Worm (Caenorhabditis elegans) whole organism, early embryonic: ENCODE measurements around the gene dgtr-1.

Experiments used
- B0310.2 ChIP-seq: sonication (generic microtip); optimal IDR thresholded peaks from 2 replicates; lab custom pipeline; 2016; ENCODE audit warnings: mild to moderate bottlenecking, missing genetic modification characterization, missing compliant biosample characterization
- F13C5.2 ChIP-seq: sonication (generic microtip); optimal IDR thresholded peaks from 2 replicates; lab custom pipeline; 2017; ENCODE audit warnings: mild to moderate bottlenecking, missing genetic modification characterization, inconsistent platforms, missing compliant biosample characterization
- aly-1 ChIP-seq: sonication (generic microtip); optimal IDR thresholded peaks from 2 replicates; lab custom pipeline; 2016; ENCODE audit warnings: missing genetic modification characterization, missing compliant biosample characterization
- ama-1 ChIP-seq: fragments of 150-350 bp; optimal IDR thresholded peaks from 2 replicates; lab custom pipeline; 2014
- ceh-13 ChIP-seq: fragments of 200-800 bp; sonication (Bioruptor generic); optimal IDR thresholded peaks from 2 replicates; lab custom pipeline; 2018; ENCODE audit warnings: mild to moderate bottlenecking, missing genetic modification characterization, missing compliant biosample characterization
- ceh-36 ChIP-seq: sonication (generic microtip); optimal IDR thresholded peaks from 2 replicates; lab custom pipeline; 2016; ENCODE audit warnings: missing genetic modification characterization, inconsistent platforms, missing compliant biosample characterization
- ets-7 ChIP-seq: sonication (generic microtip); optimal IDR thresholded peaks from 2 replicates; lab custom pipeline; 2016; ENCODE audit warnings: missing genotype, missing genetic modification characterization, missing compliant biosample characterization
- flt-1 ChIP-seq: fragments of 200-800 bp; sonication (Bioruptor generic); IDR thresholded peaks from 2 replicates; pipeline ENCODE4 v1.3.6; 2022; ENCODE audit warnings: missing genetic modification characterization, missing compliant biosample characterization
- hmbx-1 ChIP-seq: sonication (generic microtip); optimal IDR thresholded peaks from 2 replicates; lab custom pipeline; 2016; ENCODE audit warnings: mild to moderate bottlenecking, missing genetic modification characterization, missing compliant biosample characterization
- hmg-4 ChIP-seq: fragments of 200-800 bp; sonication (Bioruptor generic); optimal IDR thresholded peaks from 2 replicates; lab custom pipeline; 2018; ENCODE audit warnings: mild to moderate bottlenecking, missing genetic modification characterization, missing compliant biosample characterization
- hnd-1 ChIP-seq: sonication (generic microtip); optimal IDR thresholded peaks from 2 replicates; lab custom pipeline; 2016; ENCODE audit warnings: missing genetic modification characterization, missing compliant biosample characterization
- pes-1 ChIP-seq: fragments of 200-800 bp; sonication (Bioruptor generic); IDR thresholded peaks from 2 replicates; pipeline ENCODE4 v1.3.6; 2022; ENCODE audit warnings: missing genetic modification reagents, missing genetic modification characterization, missing compliant biosample characterization
- scrt-1 ChIP-seq: fragments of 200-800 bp; sonication (Bioruptor generic); IDR thresholded peaks from 2 replicates; pipeline ENCODE4 v1.3.6; 2022; ENCODE audit warnings: missing genetic modification characterization, missing compliant biosample characterization
- sea-1 ChIP-seq: fragments of 200-800 bp; sonication (Bioruptor generic); conservative IDR thresholded peaks from 2 replicates; pipeline ENCODE4 v1.3.6; 2022; ENCODE audit warnings: missing genetic modification characterization, missing compliant biosample characterization
- tbx-11 ChIP-seq: fragments of 200-800 bp; sonication (Bioruptor generic); IDR thresholded peaks from 2 replicates; pipeline ENCODE4 v1.3.6; 2022; ENCODE audit warnings: missing genetic modification characterization, missing compliant biosample characterization
- tbx-37 ChIP-seq: fragments of 200-800 bp; sonication (Bioruptor generic); conservative IDR thresholded peaks from 2 replicates; pipeline ENCODE4 v1.3.6; 2022; ENCODE audit warnings: missing genetic modification reagents, missing genetic modification characterization, missing compliant biosample characterization
- tra-4 ChIP-seq: sonication (generic microtip); optimal IDR thresholded peaks from 2 replicates; lab custom pipeline; 2017; ENCODE audit warnings: missing genetic modification characterization, missing compliant biosample characterization

dgtr-1 gene

ce11 chrV:6504131-6504827, 7.4 kb downstream of the dgtr-1 start, which contains the start of gene moc-2:
moc-2 (minus strand) TSS chrV:6504181.
- no peak for TF ChIP-seq ceh-36
- TF ChIP-seq F13C5.2 (tag; lab: Kevin White, UChicago) = no peak
- TF ChIP-seq pes-1 (GFP tag; lab: Robert Waterston, UW) = no peak
- TF ChIP-seq ama-1 = no peak
- no peak for TF ChIP-seq tbx-11 (GFP tag; lab: Robert Waterston, UW)
- no peak for TF ChIP-seq tra-4 (tag; lab: Kevin White, UChicago)
- no peak for TF ChIP-seq hmbx-1
- TF ChIP-seq hnd-1 (tag; lab: Kevin White, UChicago) = no peak
- no peak for TF ChIP-seq flt-1 (GFP tag; lab: Robert Waterston, UW)
- TF ChIP-seq tbx-37 (GFP tag; lab: Robert Waterston, UW) = no peak
- no peak for TF ChIP-seq ceh-13 (GFP tag; lab: Kevin White, UChicago)
- no peak for TF ChIP-seq ets-7 (tag; lab: Kevin White, UChicago)
- TF ChIP-seq sea-1 (GFP tag; lab: Robert Waterston, UW) = no peak
- TF ChIP-seq scrt-1 (GFP tag; lab: Robert Waterston, UW) = no peak
- TF ChIP-seq B0310.2 (tag; lab: Kevin White, UChicago) = no peak
- no peak for TF ChIP-seq aly-1 (tag; lab: Kevin White, UChicago)
- no peak for TF ChIP-seq hmg-4 (GFP tag; lab: Kevin White, UChicago)

DNA sequence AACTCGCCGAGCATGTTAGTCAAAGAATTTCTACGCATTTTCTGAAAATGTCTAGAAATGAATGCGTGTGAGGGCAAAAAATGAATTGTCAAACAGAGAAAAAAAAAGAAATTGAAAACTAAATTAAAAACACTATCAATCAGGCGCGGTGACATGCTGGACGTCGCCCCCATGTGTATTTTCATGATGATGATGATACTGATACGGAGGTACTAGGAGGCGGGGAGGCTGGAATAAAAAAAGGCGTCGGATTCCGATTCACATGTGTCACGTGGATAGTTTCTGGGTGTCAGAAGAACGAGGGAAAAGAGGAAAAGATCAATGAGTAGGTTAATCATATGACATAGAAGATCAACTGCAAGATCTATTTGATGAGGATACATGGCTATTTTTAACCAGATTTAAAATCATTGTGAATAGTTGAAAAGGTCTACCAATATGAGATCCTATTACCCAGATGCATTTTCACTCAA, 8.5 kb downstream of the dgtr-1 start, which contains the start of gene W01A11.7:
TSS of gene W01A11.7 (minus strand) at position 51 of the 473 bp plus-strand sequence.
- TF ChIP-seq tra-4 (tag; lab: Kevin White, UChicago) (no peak), flt-1 (GFP tag; lab: Robert Waterston, UW) (no peak), B0310.2 (tag; lab: Kevin White, UChicago) (no peak), pes-1 (GFP tag; lab: Robert Waterston, UW) (no peak), hmg-4 (GFP tag; lab: Kevin White, UChicago) (no peak), tbx-37 (GFP tag; lab: Robert Waterston, UW) (no peak), tbx-11 (GFP tag; lab: Robert Waterston, UW) (no peak), ets-7 (tag; lab: Kevin White, UChicago) (no peak), ama-1 (no peak), hnd-1 (tag; lab: Kevin White, UChicago) (no peak), ceh-36 (no peak), F13C5.2 (tag; lab: Kevin White, UChicago) (no peak), sea-1 (GFP tag; lab: Robert Waterston, UW) (no peak), aly-1 (tag; lab: Kevin White, UChicago) (no peak)

ce11 chrV:6506238-6506956, 9.5 kb downstream of the dgtr-1 start:
- no peak for TF ChIP-seq tbx-37 (GFP tag; lab: Robert Waterston, UW)

ce11 chrV:6508703-6509102, 11.8 kb downstream of the dgtr-1 start, which contains the start of gene ubh-3:
ubh-3 (minus strand) TSS chrV:6508803.
- TF ChIP-seq flt-1 (GFP tag; lab: Robert Waterston, UW) (no peak), sea-1 (GFP tag; lab: Robert Waterston, UW) (no peak), ama-1 (no peak), F13C5.2 (tag; lab: Kevin White, UChicago) (no peak), tbx-37 (GFP tag; lab: Robert Waterston, UW) (no peak), hnd-1 (tag; lab: Kevin White, UChicago) (no peak), scrt-1 (GFP tag; lab: Robert Waterston, UW) (no peak), B0310.2 (tag; lab: Kevin White, UChicago) (no peak), hmg-4 (GFP tag; lab: Kevin White, UChicago) (no peak), hmbx-1 (no peak), ceh-36 (no peak), ceh-13 (GFP tag; lab: Kevin White, UChicago) (no peak), tra-4 (tag; lab: Kevin White, UChicago) (no peak)

ce11 chrV:6509717-6510116, 12.8 kb downstream of the dgtr-1 start, which contains the start of gene ubh-2:
ubh-2 (minus strand) TSS chrV:6509817.
- no peak for TF ChIP-seq pes-1 (GFP tag; lab: Robert Waterston, UW)
- no peak for TF ChIP-seq tra-4 (tag; lab: Kevin White, UChicago)
- TF ChIP-seq sea-1 (GFP tag; lab: Robert Waterston, UW) = no peak
- no peak for TF ChIP-seq scrt-1 (GFP tag; lab: Robert Waterston, UW)
- TF ChIP-seq aly-1 (tag; lab: Kevin White, UChicago) = no peak
- no peak for TF ChIP-seq ets-7 (tag; lab: Kevin White, UChicago)
- no peak for TF ChIP-seq tbx-37 (GFP tag; lab: Robert Waterston, UW)
- TF ChIP-seq ama-1 = no peak

ce11 chrV:6510622-6511021, 13.7 kb downstream of the dgtr-1 start:
- TF ChIP-seq pes-1 (GFP tag; lab: Robert Waterston, UW) (no peak), hmg-4 (GFP tag; lab: Kevin White, UChicago) (no peak), flt-1 (GFP tag; lab: Robert Waterston, UW) (no peak), ama-1 (no peak), tra-4 (tag; lab: Kevin White, UChicago) (no peak), B0310.2 (tag; lab: Kevin White, UChicago) (no peak), aly-1 (tag; lab: Kevin White, UChicago) (no peak), ceh-13 (GFP tag; lab: Kevin White, UChicago) (no peak), hmbx-1 (no peak), ets-7 (tag; lab: Kevin White, UChicago) (no peak), scrt-1 (GFP tag; lab: Robert Waterston, UW) (no peak), sea-1 (GFP tag; lab: Robert Waterston, UW) (no peak), hnd-1 (tag; lab: Kevin White, UChicago) (no peak)
